Worm (Caenorhabditis elegans): ENCODE data around the gene ztf-27.

ztf-27 gene

DNA sequence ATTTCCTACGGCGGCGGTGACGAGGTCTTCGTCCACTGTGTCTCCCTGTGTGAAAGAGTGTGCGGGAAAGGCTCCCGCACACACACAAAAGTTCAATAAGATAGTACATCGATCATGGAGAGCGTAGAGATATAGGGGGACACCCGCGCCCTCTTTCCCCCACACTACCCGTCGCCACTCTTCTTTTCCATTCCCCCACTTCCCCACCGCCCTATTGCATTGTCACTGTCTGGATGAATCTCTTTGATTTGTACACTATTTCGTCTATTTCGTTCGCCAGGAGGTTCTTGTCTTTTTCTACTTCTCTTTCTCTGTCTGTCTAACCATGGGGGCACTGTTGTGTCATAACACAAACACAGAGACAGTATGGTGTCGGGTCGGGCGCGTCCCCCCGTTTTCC, 2.9 kb upstream of the ztf-27 start:
- no peak for TF ChIP-seq unc-130 (GFP tag; optimal IDR thresholded peaks at IDR 0.05)
- TF ChIP-seq cebp-1 (GFP tag; IDR thresholded peaks at IDR 0.05) = peak; percentile 31; the same call in 1 of the 2 replicates
- TF ChIP-seq cebp-1 (tag; optimal IDR thresholded peaks at IDR 0.05) = peak; percentile 67
- TF ChIP-seq nhr-80 (tag; optimal IDR thresholded peaks at IDR 0.05) = peak; percentile 70
- TF ChIP-seq chd-7 (tag; optimal IDR thresholded peaks at IDR 0.05) = peak; percentile 51
- peak; percentile 6 for TF ChIP-seq tbp1 (GFP tag; optimal IDR thresholded peaks at IDR 0.05)
- TF ChIP-seq snpc-1.1 (tag; optimal IDR thresholded peaks at IDR 0.05; ENCODE audit: insufficient read depth) = no peak
- TF ChIP-seq attf-5 (GFP tag; optimal IDR thresholded peaks at IDR 0.05) = peak; percentile 26
- TF ChIP-seq lin-40 (tag; optimal IDR thresholded peaks at IDR 0.05) = peak; percentile 30
- TF ChIP-seq hlh-26 (GFP tag; conservative IDR thresholded peaks at IDR 0.05) = no peak
- TF ChIP-seq mcd-1 (GFP tag; IDR thresholded peaks at IDR 0.05) = peak; percentile 51; the same call in 1 of the 2 replicates
- peak; percentile 18 for TF ChIP-seq ceh-27 (GFP tag; optimal IDR thresholded peaks at IDR 0.05)
- TF ChIP-seq ztf-26 (tag; optimal IDR thresholded peaks at IDR 0.05) = peak; percentile 1
- no peak for TF ChIP-seq ets-4 (GFP tag; optimal IDR thresholded peaks at IDR 0.05)
- peak; percentile 73 for TF ChIP-seq dox-1 (GFP tag; IDR thresholded peaks at IDR 0.05)
- TF ChIP-seq B0336.3 (GFP tag; IDR thresholded peaks at IDR 0.05) = no peak; the same call in 1 of the 2 replicates
- TF ChIP-seq hsf-1 (GFP tag; IDR thresholded peaks at IDR 0.05) = 0 out of 2 replicates have a peak, but pooled peaks have one; percentile 39
- TF ChIP-seq ztf-3 (GFP tag; optimal IDR thresholded peaks at IDR 0.05) = no peak
- peak; percentile 8 for TF ChIP-seq gei-17 (GFP tag; optimal IDR thresholded peaks at IDR 0.05)
- TF ChIP-seq sea-2 (GFP tag; IDR thresholded peaks at IDR 0.05) = no peak
- TF ChIP-seq Y56A3A.18 (GFP tag; IDR thresholded peaks at IDR 0.05) = peak; percentile 64; the same call in 1 of the 2 replicates
- TF ChIP-seq pbrm-1 (GFP tag; IDR thresholded peaks at IDR 0.05) = 0 out of 2 replicates have a peak, but pooled peaks have one; percentile 11
- peak; percentile 11 for TF ChIP-seq ZK185.1 (tag; optimal IDR thresholded peaks at IDR 0.05; ENCODE audit: poor library complexity, severe bottlenecking)
- TF ChIP-seq snpc-4 (GFP tag; optimal IDR thresholded peaks at IDR 0.05) = no peak
- peak in 2 of 4 experiments; percentile 41 to 82 for TF ChIP-seq snpc-4 (tag; optimal IDR thresholded peaks at IDR 0.05)
- peak; percentile 81 for TF ChIP-seq zfh-2 (GFP tag; conservative IDR thresholded peaks at IDR 0.05)
- peak; percentile 65; the same call in 1 of the 2 replicates for TF ChIP-seq hmg-1.2 (GFP tag; IDR thresholded peaks at IDR 0.05)
- no peak for TF ChIP-seq F37B4.10 (GFP tag; IDR thresholded peaks at IDR 0.05)
- no peak for TF ChIP-seq C06A6.2 (GFP tag; conservative IDR thresholded peaks at IDR 0.05)
- TF ChIP-seq egrh-3 (GFP tag; IDR thresholded peaks at IDR 0.05) = peak; percentile 65; the same call in 1 of the 2 replicates
- TF ChIP-seq let-526 (GFP tag; IDR thresholded peaks at IDR 0.05) = 0 out of 2 replicates have a peak, but pooled peaks have one; percentile 45
- peak; percentile 41; the same call in 1 of the 2 replicates for TF ChIP-seq K11D2.4 (GFP tag; IDR thresholded peaks at IDR 0.05)
- TF ChIP-seq attf-3 (GFP tag; conservative IDR thresholded peaks at IDR 0.05) = no peak
- TF ChIP-seq bed-2 (GFP tag; IDR thresholded peaks at IDR 0.05) = no peak
- TF ChIP-seq lin-54 (GFP tag; optimal IDR thresholded peaks at IDR 0.05) = peak; percentile 20

- TF ChIP-seq C06A6.2 (GFP tag; conservative IDR thresholded peaks at IDR 0.05) = 0 out of 2 replicates have a peak, but pooled peaks have one; percentile 25
- no peak for TF ChIP-seq akir-1 (GFP tag; optimal IDR thresholded peaks at IDR 0.05)
- peak; percentile 54 for TF ChIP-seq pha-4 (tag; optimal IDR thresholded peaks at IDR 0.05)
- TF ChIP-seq madf-10 (tag; optimal IDR thresholded peaks at IDR 0.05) = peak; percentile 46
- no peak for TF ChIP-seq cebp-1 (GFP tag; IDR thresholded peaks at IDR 0.05)
- peak; percentile 68 for TF ChIP-seq cebp-1 (tag; optimal IDR thresholded peaks at IDR 0.05)
- TF ChIP-seq ccch-3 (GFP tag; optimal IDR thresholded peaks at IDR 0.05) = no peak
- TF ChIP-seq ama-1 (optimal IDR thresholded peaks at IDR 0.05) = peak; percentile 44
- peak in 1 of 2 experiments; percentile 16 for TF ChIP-seq ama-1 (GFP tag; optimal IDR thresholded peaks at IDR 0.05)
- TF ChIP-seq rpc-1 (optimal IDR thresholded peaks at IDR 0.05) = peak; percentile 33
- no peak for TF ChIP-seq rpc-1 (tag; optimal IDR thresholded peaks at IDR 0.05)
- no peak for TF ChIP-seq nhr-179 (tag; optimal IDR thresholded peaks at IDR 0.05)
- peak; percentile 66 for TF ChIP-seq madf-6 (GFP tag; IDR thresholded peaks at IDR 0.05)
- TF ChIP-seq snpc-4 (GFP tag; optimal IDR thresholded peaks at IDR 0.05) = no peak
- peak in 3 of 4 experiments; percentile 30 to 49 (median 43) for TF ChIP-seq snpc-4 (tag; optimal IDR thresholded peaks at IDR 0.05)
- no peak for TF ChIP-seq Y53F4B.3 (GFP tag; IDR thresholded peaks at IDR 0.05)
- TF ChIP-seq B0035.1 (tag; optimal IDR thresholded peaks at IDR 0.05) = peak; percentile 11
- no peak for TF ChIP-seq B0261.1 (tag; optimal IDR thresholded peaks at IDR 0.05)
- TF ChIP-seq repo-1 (tag; optimal IDR thresholded peaks at IDR 0.05) = peak; percentile 56
Measured at ce11 chrII:10388041-10388706, 3.0 kb downstream of the ztf-27 start.
